Worm (Caenorhabditis elegans) whole organism, dauer: ENCODE results near the gene T23B5.6.
"Not testable (repeated sequence)": the region's sequence is repeated elsewhere in the genome, so short reads cannot be mapped to it uniquely, and the experiment has no call there.

ENCODE experiments used
- unc-62 ChIP-seq: sonication (generic microtip); optimal IDR thresholded peaks from 2 replicates; lab custom pipeline; 2017; ENCODE audit warnings: missing biosample characterization, missing genetic modification reagents, missing genetic modification characterization

The T23B5.6 gene

ce11 chrIV:12685827-12686226 lies 8.8 kb upstream of the T23B5.6 start:
- no peak for TF ChIP-seq unc-62 (GFP tag; lab: Kevin White, UChicago)

- no peak for TF ChIP-seq unc-62 (GFP tag; lab: Kevin White, UChicago)
These were observed 8.0 kb upstream of the T23B5.6 start for ce11 chrIV:12684826-12685594.

DNA sequence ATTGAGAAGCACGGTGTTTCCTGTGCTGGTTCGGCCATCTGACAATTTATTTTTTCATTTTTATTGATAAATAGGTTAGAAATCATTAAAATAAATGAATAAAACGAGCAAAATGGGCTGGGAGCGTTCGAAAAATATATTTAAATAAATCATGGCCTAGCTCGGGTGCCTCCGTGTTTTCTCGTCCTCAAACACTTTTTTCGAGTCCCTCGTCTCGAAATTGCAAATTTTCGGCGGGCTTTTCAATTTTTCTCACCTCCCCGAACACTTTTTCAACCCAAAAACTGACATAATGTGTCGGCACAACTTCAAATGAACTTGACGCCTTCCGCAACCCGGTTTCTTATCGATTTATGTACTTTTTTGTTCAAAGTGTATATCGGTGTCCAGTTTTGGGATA lies 7.3 kb upstream of the T23B5.6 start, which contains the start of gene prmt-9:
prmt-9 (minus strand) TSS at position 38 of the 400 bp plus-strand sequence.
- TF ChIP-seq unc-62 (GFP tag; lab: Kevin White, UChicago), result no peak

- TF ChIP-seq unc-62 (GFP tag; lab: Kevin White, UChicago), result no peak
These were observed 2.3 kb downstream of the T23B5.6 start, which contains the start of gene T23B5.4 for ce11 chrIV:12674700-12675099. TSS of gene T23B5.4 (plus strand) at chrIV:12675000.

DNA sequence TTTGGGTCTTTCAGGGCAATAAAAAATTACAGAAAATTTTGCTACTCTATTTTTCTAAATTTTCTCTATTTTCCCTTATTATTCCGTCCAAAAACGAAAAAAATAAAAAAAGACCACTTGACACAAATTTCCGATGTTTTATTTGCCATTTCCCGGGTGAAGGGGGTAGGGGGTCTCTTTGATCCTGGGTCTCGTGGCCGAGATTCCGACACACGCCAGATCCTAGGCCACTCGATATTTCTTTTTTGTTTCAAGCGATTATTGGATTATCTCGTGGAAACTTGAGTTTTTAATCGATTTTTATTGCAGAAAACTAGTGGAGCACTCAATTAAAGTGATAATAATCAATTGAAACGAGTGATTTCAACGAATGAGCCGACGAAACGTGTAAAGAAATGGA lies 23.9 kb downstream of the T23B5.6 start, which contains the start of the genes wdfy-3 and C26H9A.4:
wdfy-3 (plus strand) TSS at position 308 of the 400 bp plus-strand sequence.
C26H9A.4 (plus strand) TSS at position 317 of the 400 bp plus-strand sequence.
- TF ChIP-seq unc-62 (GFP tag; lab: Kevin White, UChicago), result no peak

DNA sequence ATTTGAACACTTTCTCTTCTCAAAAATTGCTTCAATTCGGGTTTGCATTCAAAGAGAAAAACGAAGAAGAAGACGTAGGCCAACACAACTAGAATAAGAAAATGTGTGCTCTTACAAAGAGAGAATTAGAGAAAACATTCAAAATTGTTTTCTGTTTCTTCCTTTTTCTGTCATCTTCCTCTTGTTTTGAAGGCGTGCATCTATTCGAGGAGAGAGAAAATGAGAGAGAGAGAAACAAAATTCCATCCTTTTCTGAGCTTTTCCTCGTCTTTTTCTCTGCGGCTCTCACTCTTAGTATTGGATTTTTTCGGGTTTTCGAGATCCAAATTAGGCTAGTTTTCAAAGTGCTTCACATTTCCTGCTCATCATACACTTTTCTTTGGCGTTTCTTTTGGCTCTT lies 25.5 kb downstream of the T23B5.6 start:
- no peak for TF ChIP-seq unc-62 (GFP tag; lab: Kevin White, UChicago)

DNA sequence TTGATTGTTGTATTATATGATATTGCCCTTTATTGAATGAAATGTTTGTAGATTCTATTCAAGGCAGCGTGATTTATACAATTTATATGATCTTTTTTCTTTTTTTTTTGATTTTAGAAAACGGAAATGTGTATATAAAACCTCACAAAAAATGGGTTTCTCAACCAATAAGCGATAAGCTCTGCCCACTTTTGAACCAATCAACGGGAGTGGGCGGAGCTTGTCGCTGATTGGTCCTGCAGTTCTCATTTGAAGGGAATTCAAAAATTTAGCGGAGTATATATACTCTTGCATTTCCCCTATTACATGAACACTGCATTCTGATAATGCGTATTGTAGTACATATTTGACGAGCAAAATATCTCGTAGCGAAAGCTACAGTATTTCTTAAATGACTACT lies 26.4 kb downstream of the T23B5.6 start:
- no peak for TF ChIP-seq unc-62 (GFP tag; lab: Kevin White, UChicago)

DNA sequence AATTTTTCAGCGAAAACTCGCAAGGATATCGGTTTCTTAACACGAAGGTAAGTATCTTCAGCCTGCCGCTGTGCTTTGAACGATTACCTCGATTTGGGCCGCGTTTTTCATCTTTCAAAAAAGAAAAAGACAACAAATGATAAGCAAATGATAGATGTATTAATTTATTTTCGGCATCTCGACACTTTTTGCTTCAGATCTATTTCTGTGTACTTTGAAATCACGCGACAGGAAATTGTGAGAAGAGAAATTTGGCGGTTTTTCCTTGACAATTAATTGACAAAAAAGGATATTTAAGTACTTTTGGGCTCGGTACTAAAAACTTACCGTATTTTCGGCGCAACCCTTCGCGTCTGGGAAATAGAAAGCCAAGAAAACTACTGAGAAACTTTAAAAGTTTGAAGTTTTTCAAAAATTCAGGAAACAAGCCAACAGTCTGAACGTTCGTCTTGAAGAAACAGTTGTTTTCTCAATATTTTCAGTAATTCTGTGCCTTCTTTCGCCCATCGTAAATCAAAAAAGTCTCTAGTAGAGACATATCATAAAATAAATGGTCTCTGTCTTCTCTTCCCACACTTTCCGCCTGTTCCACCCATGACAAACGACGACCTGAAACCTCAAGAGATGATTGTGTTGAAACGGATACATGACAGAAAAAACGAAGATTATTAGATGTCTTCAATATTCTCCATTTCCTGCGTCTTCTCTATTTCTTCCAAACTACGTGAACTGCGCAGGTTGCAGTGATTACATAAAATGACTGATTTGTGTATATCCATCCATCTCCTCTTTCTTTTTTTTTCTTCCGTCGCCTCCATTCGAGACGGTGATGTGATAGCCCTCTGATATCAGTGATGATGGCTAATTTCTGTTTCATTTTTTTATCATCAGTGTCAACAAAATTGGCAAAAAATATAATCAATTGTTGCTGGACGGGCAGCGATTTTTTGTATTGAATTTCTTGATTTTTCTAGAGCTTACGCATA lies 35.9 kb downstream of the T23B5.6 start:
- TF ChIP-seq unc-62 (GFP tag; lab: Kevin White, UChicago), result no peak

ce11 chrIV:12640137-12640536 lies 36.9 kb downstream of the T23B5.6 start, which contains the start of gene vha-7:
TSS of gene vha-7 (plus strand) at chrIV:12640462.
- no peak for TF ChIP-seq unc-62 (GFP tag; lab: Kevin White, UChicago)

DNA sequence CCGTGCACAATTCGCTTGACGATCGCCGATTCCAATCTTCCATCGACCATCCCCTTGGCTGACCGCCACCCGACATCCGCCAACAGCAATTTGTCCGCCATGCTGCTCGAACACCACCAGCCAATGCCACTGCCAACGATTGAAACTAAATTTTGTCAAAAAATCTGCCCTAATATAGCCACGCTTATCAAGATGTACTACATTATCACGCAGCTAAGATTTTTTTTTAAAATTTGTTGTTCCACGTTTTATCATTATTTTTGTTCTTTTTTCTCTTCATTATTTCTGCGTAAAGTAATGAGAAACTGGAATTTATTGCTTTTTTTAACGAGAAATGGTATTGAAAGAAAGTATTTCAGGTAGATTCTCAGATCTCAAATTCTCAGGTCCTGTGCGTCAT lies 37.7 kb downstream of the T23B5.6 start, which contains the start of gene C26H9A.3:
C26H9A.3 (minus strand) TSS at position 101 of the 400 bp plus-strand sequence.
- not testable (repeated sequence) for TF ChIP-seq unc-62 (GFP tag; lab: Kevin White, UChicago)

ce11 chrIV:12637340-12637739 lies 39.7 kb downstream of the T23B5.6 start:
- no peak for TF ChIP-seq unc-62 (GFP tag; lab: Kevin White, UChicago)

DNA sequence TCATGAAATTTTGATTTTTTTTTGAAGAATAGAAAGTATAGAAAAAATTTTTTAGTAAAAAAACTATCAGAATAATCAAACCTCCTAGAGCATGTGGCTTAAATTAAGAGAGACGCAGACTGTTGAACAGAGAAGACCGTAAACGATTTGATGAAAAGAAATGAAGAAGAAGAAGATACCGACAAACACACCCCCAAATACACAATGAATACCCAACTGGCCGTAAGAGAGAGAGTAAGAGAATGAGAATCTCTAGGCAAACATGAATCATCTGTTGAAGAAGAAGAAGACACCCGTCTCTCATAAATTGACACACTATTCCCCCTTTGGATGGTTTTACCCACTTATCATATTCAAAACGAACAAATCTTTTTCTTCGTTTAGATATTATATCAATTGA lies 43.2 kb downstream of the T23B5.6 start:
- TF ChIP-seq unc-62 (GFP tag; lab: Kevin White, UChicago), result no peak

DNA sequence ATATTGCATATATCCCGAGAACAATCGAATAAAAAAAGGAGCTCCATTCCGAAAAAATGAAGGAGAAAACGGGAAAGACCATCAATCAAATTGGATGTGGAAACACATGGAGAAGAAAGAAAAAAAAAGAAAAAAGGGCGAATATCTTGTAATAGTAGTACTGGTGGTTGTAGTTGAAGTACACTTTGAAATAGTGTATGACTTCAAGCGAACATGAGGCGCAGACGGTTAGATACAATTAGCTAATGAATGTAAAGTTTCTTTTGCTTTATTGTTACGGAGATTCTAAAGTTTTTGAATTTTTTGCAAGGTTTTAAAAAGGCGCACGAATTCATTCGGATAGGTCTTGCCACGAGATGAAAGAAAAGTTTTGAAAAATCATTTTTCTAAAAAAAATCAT lies 44.6 kb downstream of the T23B5.6 start:
- no peak for TF ChIP-seq unc-62 (GFP tag; lab: Kevin White, UChicago)

DNA sequence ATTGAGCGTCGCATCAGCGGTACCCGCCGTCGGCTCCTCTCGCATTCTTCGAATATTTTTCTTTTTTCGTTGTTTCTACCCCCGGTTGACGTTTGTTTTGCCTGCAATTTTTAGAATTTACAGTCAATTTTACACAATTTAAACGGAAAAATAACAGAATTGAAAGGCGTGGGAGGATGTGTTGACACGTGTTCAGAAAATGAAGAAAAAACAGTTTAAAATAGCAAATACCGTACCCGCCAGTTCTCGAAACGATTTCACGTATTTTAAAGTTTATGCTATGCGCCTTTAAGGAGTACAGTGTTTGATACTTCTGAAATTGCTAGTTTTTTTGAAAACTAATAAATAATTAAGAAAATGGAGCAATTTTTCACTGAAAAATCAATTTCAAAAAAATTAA lies 46.1 kb downstream of the T23B5.6 start, which contains the start of gene ark-1:
ark-1 (minus strand) TSS at position 101 of the 400 bp plus-strand sequence.
- no peak for TF ChIP-seq unc-62 (GFP tag; lab: Kevin White, UChicago)
